Worm (Caenorhabditis elegans): ENCODE data around the gene dkc-1.
A peak's percentile ranks its signal among the peaks of the same experiment; 100 is the strongest.

dkc-1 gene

DNA sequence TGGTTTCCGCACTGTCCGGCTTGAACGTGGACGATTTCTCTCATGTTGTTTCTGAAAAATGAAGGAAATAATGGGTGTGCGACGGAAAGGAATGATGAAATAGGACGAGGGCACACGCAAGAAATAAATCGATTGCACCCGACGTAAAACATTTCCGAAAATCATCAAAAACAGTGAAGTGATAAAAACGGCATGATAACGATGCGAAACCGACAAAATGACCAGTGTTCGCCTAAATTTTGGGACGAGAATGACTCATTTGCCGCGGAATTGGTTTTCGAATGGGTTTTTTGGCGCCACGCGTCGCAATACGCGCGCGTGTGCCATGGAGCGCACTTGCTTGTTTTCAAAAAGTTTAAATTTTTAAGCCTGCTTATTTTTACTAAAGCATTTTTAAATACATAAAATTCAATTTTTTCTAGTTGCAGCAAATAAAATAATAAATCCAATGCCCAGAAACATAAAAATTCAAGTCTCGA, 5.8 kb upstream of the dkc-1 start, which contains the start of the genes tbb-1 and rib-2 (continued):
- no peak for TF ChIP-seq repo-1 (tag; optimal IDR thresholded peaks at IDR 0.05)
- TF ChIP-seq nfya-2 (GFP tag; IDR thresholded peaks at IDR 0.05), result peak; percentile 56; the same call in 1 of the 2 replicates
- no peak for TF ChIP-seq ceh-79 (tag; optimal IDR thresholded peaks at IDR 0.05)
- peak; percentile 91 for TF ChIP-seq F33H1.4 (GFP tag; IDR thresholded peaks at IDR 0.05)
- no peak for TF ChIP-seq F55B11.4 (tag; optimal IDR thresholded peaks at IDR 0.05; ENCODE audit: borderline replicate concordance, insufficient read depth)
- TF ChIP-seq Y53G8AR.9 (GFP tag; conservative IDR thresholded peaks at IDR 0.05), result peak; percentile 98
- TF ChIP-seq ccch-3 (GFP tag; optimal IDR thresholded peaks at IDR 0.05), result no peak
- TF ChIP-seq ceh-27 (GFP tag; optimal IDR thresholded peaks at IDR 0.05), result peak; percentile 69
- TF ChIP-seq him-1 (tag; optimal IDR thresholded peaks at IDR 0.05), result peak; percentile 65
- TF ChIP-seq attf-3 (GFP tag; conservative IDR thresholded peaks at IDR 0.05), result peak; percentile 59
- peak; percentile 89 for TF ChIP-seq let-526 (GFP tag; IDR thresholded peaks at IDR 0.05)
- TF ChIP-seq sdz-38 (tag; optimal IDR thresholded peaks at IDR 0.05), result no peak
- peak; percentile 93 for TF ChIP-seq ztf-28 (GFP tag; IDR thresholded peaks at IDR 0.05)
- TF ChIP-seq bed-2 (GFP tag; IDR thresholded peaks at IDR 0.05), result peak; percentile 76
- TF ChIP-seq ceh-40 (GFP tag; IDR thresholded peaks at IDR 0.05), result no peak
- TF ChIP-seq atf-7 (tag; optimal IDR thresholded peaks at IDR 0.05), result peak; percentile 29
- peak; percentile 95 for TF ChIP-seq hsf-1 (GFP tag; IDR thresholded peaks at IDR 0.05)
- peak; percentile 86 for TF ChIP-seq hmg-1.2 (GFP tag; IDR thresholded peaks at IDR 0.05)
- no peak for TF ChIP-seq cebp-2 (GFP tag; IDR thresholded peaks at IDR 0.05)
- TF ChIP-seq akir-1 (GFP tag; optimal IDR thresholded peaks at IDR 0.05), result no peak
- no peak for TF ChIP-seq egl-18 (GFP tag; IDR thresholded peaks at IDR 0.05)
- TF ChIP-seq ztf-25 (GFP tag; IDR thresholded peaks at IDR 0.05), result peak; percentile 91
- no peak for TF ChIP-seq F39B2.1 (GFP tag; IDR thresholded peaks at IDR 0.05)
- TF ChIP-seq aptf-3 (GFP tag; IDR thresholded peaks at IDR 0.05), result peak; percentile 87; the same call in 1 of the 2 replicates
- peak; percentile 87 for TF ChIP-seq attf-6 (GFP tag; IDR thresholded peaks at IDR 0.05)
- TF ChIP-seq ztf-22 (GFP tag; optimal IDR thresholded peaks at IDR 0.05), result peak; percentile 69
- peak; percentile 1 for TF ChIP-seq chd-7 (tag; optimal IDR thresholded peaks at IDR 0.05)
- TF ChIP-seq Y67H2A.10 (GFP tag; conservative IDR thresholded peaks at IDR 0.05), result peak; percentile 94
- no peak for TF ChIP-seq F57C9.4 (tag; optimal IDR thresholded peaks at IDR 0.05)
- TF ChIP-seq egl-44 (GFP tag; IDR thresholded peaks at IDR 0.05), result peak; percentile 83
- TF ChIP-seq F23B12.7 (tag; optimal IDR thresholded peaks at IDR 0.05; ENCODE audit: insufficient read depth), result peak; percentile 93

DNA sequence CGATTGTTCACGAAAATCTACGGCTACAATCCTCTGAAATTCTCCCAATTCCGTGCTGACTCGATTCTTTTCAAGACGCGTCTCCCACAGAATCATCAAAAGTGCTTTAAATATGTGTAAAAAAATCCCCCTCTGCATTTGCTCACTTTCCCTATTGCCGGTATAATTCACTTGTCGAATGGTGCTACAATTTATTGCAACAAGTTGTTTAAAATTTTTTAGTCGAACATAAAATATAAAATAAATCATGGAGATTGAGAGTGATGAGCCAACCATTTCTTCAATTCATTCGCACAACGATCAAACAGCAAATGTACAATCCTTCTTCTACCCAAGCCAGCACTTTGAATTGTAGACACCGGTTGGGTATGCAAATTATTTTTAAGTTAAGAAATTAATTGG, 1.8 kb upstream of the dkc-1 start:
- TF ChIP-seq xnd-1 (tag; optimal IDR thresholded peaks at IDR 0.05) (peak; percentile 68), ztf-3 (GFP tag; optimal IDR thresholded peaks at IDR 0.05) (no peak), Y53F4B.3 (GFP tag; IDR thresholded peaks at IDR 0.05) (no peak), Y95B8A.8 (GFP tag; IDR thresholded peaks at IDR 0.05) (peak; percentile 88), gei-17 (GFP tag; optimal IDR thresholded peaks at IDR 0.05) (no peak), attf-3 (GFP tag; conservative IDR thresholded peaks at IDR 0.05) (no peak), ceh-91 (GFP tag; IDR thresholded peaks at IDR 0.05) (no peak), lin-54 (GFP tag; optimal IDR thresholded peaks at IDR 0.05) (peak; percentile 76), D2030.7 (GFP tag; IDR thresholded peaks at IDR 0.05) (peak; percentile 77), tlf-1 (GFP tag; optimal IDR thresholded peaks at IDR 0.05) (peak; percentile 90), ama-1 (optimal IDR thresholded peaks at IDR 0.05) (peak; percentile 20), ama-1 (GFP tag; optimal IDR thresholded peaks at IDR 0.05) (peak; percentile 83 to 93), madf-8 (GFP tag; conservative IDR thresholded peaks at IDR 0.05) (peak; percentile 61; the same call in 1 of the 2 replicates), C17E4.6 (GFP tag; IDR thresholded peaks at IDR 0.05) (peak; percentile 74), rcor-1 (GFP tag; IDR thresholded peaks at IDR 0.05) (peak; percentile 66), sdz-38 (tag; optimal IDR thresholded peaks at IDR 0.05) (no peak), T07F8.4 (tag; optimal IDR thresholded peaks at IDR 0.05) (peak; percentile 44), dox-1 (GFP tag; IDR thresholded peaks at IDR 0.05) (peak; percentile 38; the same call in 1 of the 2 replicates), attf-6 (GFP tag; IDR thresholded peaks at IDR 0.05) (peak; percentile 87), B0261.1 (tag; optimal IDR thresholded peaks at IDR 0.05) (no peak), nfya-1 (tag; optimal IDR thresholded peaks at IDR 0.05; ENCODE audit: borderline replicate concordance, insufficient read depth) (no peak), aptf-3 (GFP tag; IDR thresholded peaks at IDR 0.05) (no peak)
